Fruit fly (Drosophila melanogaster): Measurements from ENCODE around the gene CG15597.

CG15597 gene

dm6 chr3R:6269986-6270385 is 15.0 kb downstream of the CG15597 start:
- no peak for TF ChIP-seq CG17801 (GFP tag; optimal IDR thresholded peaks at IDR 0.05; ENCODE audit: partially characterized antibody)

- TF ChIP-seq CG17801 (GFP tag; optimal IDR thresholded peaks at IDR 0.05; ENCODE audit: partially characterized antibody): no peak
These were observed 16.3 kb downstream of the CG15597 start, which contains the start of gene Osi11 for dm6 chr3R:6268657-6269056. Gene Osi11 (minus strand): TSS chr3R:6268757.

DNA sequence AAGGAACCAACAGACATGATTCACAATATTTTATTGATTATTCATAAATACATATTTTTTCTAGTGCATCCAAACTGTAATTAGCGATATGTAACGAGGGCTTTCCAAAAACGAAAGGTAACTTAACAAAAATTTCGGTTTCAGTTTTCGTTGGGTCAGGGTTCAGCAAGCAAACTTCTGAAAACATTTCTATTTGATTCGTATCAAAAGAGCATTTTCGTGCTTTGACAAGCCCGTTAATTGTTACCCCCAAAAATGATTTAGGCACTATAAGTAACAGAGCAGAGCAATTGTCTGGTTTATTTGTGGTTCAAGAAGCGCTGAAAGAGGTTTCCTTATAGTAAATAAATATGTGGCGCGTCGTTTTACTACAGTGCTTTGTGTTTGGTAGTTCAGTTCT is 19.1 kb downstream of the CG15597 start, which contains the start of gene Osi10b:
Gene Osi10b (plus strand): TSS at position 301 of the 400 bp plus-strand sequence.
- no peak for TF ChIP-seq CG17801 (GFP tag; optimal IDR thresholded peaks at IDR 0.05; ENCODE audit: partially characterized antibody)

dm6 chr3R:6263658-6264057 is 21.3 kb downstream of the CG15597 start, which contains the start of gene Osi10a:
Gene Osi10a (plus strand): TSS chr3R:6263958.
- no peak for TF ChIP-seq CG17801 (GFP tag; optimal IDR thresholded peaks at IDR 0.05; ENCODE audit: partially characterized antibody)

dm6 chr3R:6259837-6260236 is 25.2 kb downstream of the CG15597 start, which contains the start of gene Osi9:
Gene Osi9 (plus strand): TSS chr3R:6260211.
- TF ChIP-seq CG17801 (GFP tag; optimal IDR thresholded peaks at IDR 0.05; ENCODE audit: partially characterized antibody): no peak

DNA sequence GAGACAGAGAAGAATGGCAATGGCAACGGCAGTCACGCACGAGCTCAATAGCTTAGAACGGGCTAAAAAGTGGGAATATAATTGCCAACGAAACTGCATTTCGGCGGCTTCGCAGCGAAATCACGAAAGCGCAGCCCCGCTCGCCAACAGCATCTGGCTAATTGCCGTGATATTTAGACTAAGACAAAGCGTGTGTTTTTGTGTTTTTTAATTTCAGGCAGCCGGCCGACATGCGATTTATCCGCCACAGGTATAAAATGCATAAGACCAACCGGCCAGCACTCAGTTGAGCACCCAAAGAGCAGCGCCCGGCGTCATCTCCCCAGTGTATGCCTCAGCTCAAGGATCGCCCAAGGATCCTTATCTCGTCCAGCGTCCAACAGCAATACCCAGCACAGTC is 30.1 kb downstream of the CG15597 start, which contains the start of gene Osi8:
Gene Osi8 (plus strand): TSS at position 301 of the 400 bp plus-strand sequence.
- no peak for TF ChIP-seq CG17801 (GFP tag; optimal IDR thresholded peaks at IDR 0.05; ENCODE audit: partially characterized antibody)

dm6 chr3R:6254438-6254837 is 30.6 kb downstream of the CG15597 start:
- TF ChIP-seq CG17801 (GFP tag; optimal IDR thresholded peaks at IDR 0.05; ENCODE audit: partially characterized antibody): no peak

dm6 chr3R:6252809-6253208 is 32.2 kb downstream of the CG15597 start:
- no peak for TF ChIP-seq CG17801 (GFP tag; optimal IDR thresholded peaks at IDR 0.05; ENCODE audit: partially characterized antibody)

- TF ChIP-seq CG17801 (GFP tag; optimal IDR thresholded peaks at IDR 0.05; ENCODE audit: partially characterized antibody): no peak
These were observed 36.3 kb downstream of the CG15597 start, which contains the start of gene Osi7 for dm6 chr3R:6248694-6249093. Gene Osi7 (plus strand): TSS chr3R:6248994.

- TF ChIP-seq CG17801 (GFP tag; optimal IDR thresholded peaks at IDR 0.05; ENCODE audit: partially characterized antibody): no peak
These were observed 40.0 kb downstream of the CG15597 start for dm6 chr3R:6244986-6245385.

- no peak for TF ChIP-seq CG17801 (GFP tag; optimal IDR thresholded peaks at IDR 0.05; ENCODE audit: partially characterized antibody)
These were observed 41.0 kb downstream of the CG15597 start for dm6 chr3R:6244035-6244434.

dm6 chr3R:6241289-6241688 is 43.7 kb downstream of the CG15597 start:
- no peak for TF ChIP-seq CG17801 (GFP tag; optimal IDR thresholded peaks at IDR 0.05; ENCODE audit: partially characterized antibody)

DNA sequence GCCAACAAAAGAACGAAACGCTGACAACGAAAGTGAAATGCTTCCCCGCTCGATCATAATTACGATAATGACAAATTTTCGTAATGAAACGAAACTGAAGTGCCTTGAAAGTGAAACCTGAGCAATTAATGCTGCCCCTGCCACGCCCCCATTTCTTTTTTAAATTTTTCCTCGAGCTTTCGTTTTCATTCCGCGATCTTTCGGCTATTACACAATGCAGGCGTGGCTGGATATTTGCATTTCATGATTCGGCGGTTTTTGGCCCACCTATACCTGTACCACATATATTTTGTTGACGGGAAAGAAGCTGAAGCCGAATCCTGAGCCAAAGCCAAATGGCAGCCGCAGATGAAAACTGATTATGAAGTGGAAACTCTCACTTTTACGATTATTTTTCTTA is 44.7 kb downstream of the CG15597 start:
- no peak for TF ChIP-seq CG17801 (GFP tag; optimal IDR thresholded peaks at IDR 0.05; ENCODE audit: partially characterized antibody)

dm6 chr3R:6238977-6239376 is 46.0 kb downstream of the CG15597 start:
- TF ChIP-seq CG17801 (GFP tag; optimal IDR thresholded peaks at IDR 0.05; ENCODE audit: partially characterized antibody): no peak

Measured in ovary, adult (tissue).